Fruit fly (Drosophila melanogaster) whole organism, embryonic: ENCODE results near the gene Nxf3.

ENCODE experiments used
- Asciz ChIP-seq: fragments of 200-800 bp; sonication (Bioruptor generic); optimal IDR thresholded peaks from 2 replicates; lab custom pipeline; 2017; ENCODE audit warnings: missing biosample characterization, mild to moderate bottlenecking, missing genetic modification characterization, missing genetic modification reagents
- Bgb ChIP-seq: fragments of 200-800 bp; sonication (Bioruptor generic); IDR thresholded peaks from 2 replicates; pipeline ENCODE4 v1.3.6; 2022; ENCODE audit warnings: missing biosample characterization, missing genetic modification characterization; ENCODE audit not compliant: partially characterized antibody
- C15 ChIP-seq: fragments of 200-800 bp; sonication (Bioruptor generic); IDR thresholded peaks from 3 replicates; pipeline ENCODE4 v1.3.6; 2022; ENCODE audit warnings: missing biosample characterization, missing genetic modification characterization
- CG11085 ChIP-seq: fragments of 200-800 bp; sonication (Bioruptor generic); IDR thresholded peaks from 2 replicates; pipeline ENCODE4 v1.3.6; 2022; ENCODE audit warnings: missing biosample characterization, missing genetic modification characterization
- CG12104 ChIP-seq: fragments of 200-800 bp; sonication (Bioruptor generic); optimal IDR thresholded peaks from 3 replicates; lab custom pipeline; 2016; ENCODE audit warnings: missing biosample characterization, missing genetic modification characterization
- CG12769 ChIP-seq: fragments of 200-800 bp; sonication (Bioruptor generic); optimal IDR thresholded peaks from 2 replicates; lab custom pipeline; 2019; ENCODE audit warnings: missing biosample characterization, mild to moderate bottlenecking, missing genetic modification characterization, moderate library complexity
- CG15073 ChIP-seq: fragments of 200-800 bp; sonication (Bioruptor generic); optimal IDR thresholded peaks from 2 replicates; lab custom pipeline; 2016; ENCODE audit warnings: missing biosample characterization, missing genetic modification characterization
- CG15601 ChIP-seq: fragments of 200-800 bp; sonication (Bioruptor generic); optimal IDR thresholded peaks from 3 replicates; lab custom pipeline; 2019; ENCODE audit warnings: missing biosample characterization, mild to moderate bottlenecking, missing genetic modification characterization, moderate library complexity
- CG1602 ChIP-seq: fragments of 200-800 bp; sonication (Bioruptor generic); optimal IDR thresholded peaks from 3 replicates; lab custom pipeline; 2016; ENCODE audit warnings: missing biosample characterization, missing genetic modification characterization
- CG17829 ChIP-seq: fragments of 200-800 bp; optimal IDR thresholded peaks from 2 replicates; lab custom pipeline; 2019; ENCODE audit warnings: missing biosample characterization, mild to moderate bottlenecking, missing genetic modification characterization, moderate library complexity
- CG2202 ChIP-seq: fragments of 200-800 bp; sonication (Bioruptor generic); optimal IDR thresholded peaks from 2 replicates; lab custom pipeline; 2018; ENCODE audit warnings: missing biosample characterization, mild to moderate bottlenecking, missing genetic modification characterization
- CG32532 ChIP-seq: fragments of 200-800 bp; sonication (Bioruptor generic); IDR thresholded peaks from 2 replicates; pipeline ENCODE4 v1.3.6; 2022; ENCODE audit warnings: missing biosample characterization, missing genetic modification characterization
- CG3838 ChIP-seq: fragments of 200-800 bp; sonication (Bioruptor generic); optimal IDR thresholded peaks from 3 replicates; lab custom pipeline; 2016; ENCODE audit warnings: missing biosample characterization, missing genetic modification characterization
- CG42726 ChIP-seq: fragments of 200-800 bp; sonication (Bioruptor generic); IDR thresholded peaks from 2 replicates; pipeline ENCODE4 v1.3.6; 2022; ENCODE audit warnings: missing biosample characterization, missing genetic modification characterization; ENCODE audit not compliant: partially characterized antibody
- CG4404 ChIP-seq: fragments of 200-800 bp; sonication (Bioruptor generic); IDR thresholded peaks from 2 replicates; pipeline ENCODE4 v1.3.6; 2022; ENCODE audit warnings: missing biosample characterization, missing genetic modification characterization
- CG5953 ChIP-seq: fragments of 200-800 bp; sonication (Bioruptor generic); IDR thresholded peaks from 2 replicates; pipeline ENCODE4 v1.3.6; 2022; ENCODE audit warnings: missing biosample characterization, missing genetic modification characterization
- CG7271 ChIP-seq: fragments of 200-800 bp; sonication (Bioruptor generic); optimal IDR thresholded peaks from 2 replicates; lab custom pipeline; 2018; ENCODE audit warnings: missing biosample characterization, mild to moderate bottlenecking, missing genetic modification characterization, moderate library complexity
- CG7839 ChIP-seq: fragments of 200-800 bp; sonication (Bioruptor generic); optimal IDR thresholded peaks from 3 replicates; lab custom pipeline; 2018; ENCODE audit warnings: missing biosample characterization, mild to moderate bottlenecking, missing genetic modification characterization, moderate library complexity
- CG8388 ChIP-seq: fragments of 200-800 bp; sonication (Bioruptor generic); optimal IDR thresholded peaks from 2 replicates; lab custom pipeline; 2019; ENCODE audit warnings: missing biosample characterization, mild to moderate bottlenecking, missing genetic modification characterization, moderate library complexity
- CG9817 ChIP-seq: fragments of 200-800 bp; sonication (Bioruptor generic); optimal IDR thresholded peaks from 2 replicates; lab custom pipeline; 2018; ENCODE audit warnings: missing biosample characterization, mild to moderate bottlenecking, missing genetic modification characterization, moderate library complexity
- Camta ChIP-seq: fragments of 200-800 bp; sonication (Bioruptor generic); optimal IDR thresholded peaks from 2 replicates; lab custom pipeline; 2016; ENCODE audit warnings: missing biosample characterization, missing genetic modification characterization
- Chrac-16 ChIP-seq: fragments of 200-800 bp; sonication (Bioruptor generic); optimal IDR thresholded peaks from 3 replicates; lab custom pipeline; 2016; ENCODE audit warnings: missing biosample characterization, missing genetic modification characterization
- D19A ChIP-seq: fragments of 200-800 bp; optimal IDR thresholded peaks from 3 replicates; lab custom pipeline; 2019; ENCODE audit warnings: missing biosample characterization, mild to moderate bottlenecking, missing genetic modification characterization, moderate library complexity
- Elba2 ChIP-seq: fragments of 200-800 bp; sonication (Bioruptor generic); optimal IDR thresholded peaks from 3 replicates; lab custom pipeline; 2016; ENCODE audit warnings: missing biosample characterization, missing genetic modification characterization
- Hand ChIP-seq: fragments of 200-800 bp; sonication (Bioruptor generic); optimal IDR thresholded peaks from 2 replicates; lab custom pipeline; 2017; ENCODE audit warnings: mild to moderate bottlenecking, missing biosample characterization, missing genetic modification reagents, missing genetic modification characterization
- Mes4 ChIP-seq: fragments of 200-800 bp; sonication (Bioruptor generic); optimal IDR thresholded peaks from 2 replicates; lab custom pipeline; 2016; ENCODE audit warnings: missing biosample characterization, missing genetic modification characterization
- NK7.1 ChIP-seq: fragments of 200-800 bp; sonication (Bioruptor generic); optimal IDR thresholded peaks from 3 replicates; lab custom pipeline; 2016; ENCODE audit warnings: missing biosample characterization, missing genetic modification characterization
- Nf-YC ChIP-seq: fragments of 200-800 bp; optimal IDR thresholded peaks from 3 replicates; lab custom pipeline; 2019; ENCODE audit warnings: missing biosample characterization, mild to moderate bottlenecking, missing genetic modification characterization, moderate library complexity
- Rfx ChIP-seq: fragments of 200-800 bp; sonication (Bioruptor generic); IDR thresholded peaks from 2 replicates; pipeline ENCODE4 v1.3.6; 2022; ENCODE audit warnings: missing biosample characterization, missing genetic modification characterization
- Side ChIP-seq: fragments of 200-800 bp; sonication (Bioruptor generic); optimal IDR thresholded peaks from 2 replicates; lab custom pipeline; 2016; ENCODE audit warnings: missing biosample characterization, missing genetic modification characterization
- TFAM ChIP-seq: fragments of 200-800 bp; sonication (Bioruptor generic); optimal IDR thresholded peaks from 2 replicates; lab custom pipeline; 2017; ENCODE audit warnings: missing biosample characterization, missing genetic modification characterization, inconsistent platforms
- Xbp1 ChIP-seq: fragments of 200-800 bp; sonication (Bioruptor generic); optimal IDR thresholded peaks from 3 replicates; lab custom pipeline; 2016; ENCODE audit warnings: missing biosample characterization, mild to moderate bottlenecking, missing genetic modification characterization
- amos ChIP-seq: fragments of 200-800 bp; sonication (Bioruptor generic); IDR thresholded peaks from 2 replicates; pipeline ENCODE4 v1.3.6; 2022; ENCODE audit warnings: missing biosample characterization, missing genetic modification characterization; ENCODE audit not compliant: partially characterized antibody
- bbx ChIP-seq: fragments of 200-800 bp; sonication (Bioruptor generic); IDR thresholded peaks from 2 replicates; pipeline ENCODE4 v1.3.6; 2022; ENCODE audit warnings: missing biosample characterization, missing genetic modification characterization; ENCODE audit not compliant: partially characterized antibody
- cad ChIP-seq: fragments of >200 bp; optimal IDR thresholded peaks from 2 replicates; lab custom pipeline; 2017; ENCODE audit warnings: missing biosample characterization, missing genetic modification characterization
- cwo ChIP-seq: fragments of 200-800 bp; sonication (Bioruptor generic); optimal IDR thresholded peaks from 3 replicates; lab custom pipeline; 2017; ENCODE audit warnings: missing biosample characterization, missing genetic modification characterization, mild to moderate bottlenecking, moderate library complexity, missing genetic modification reagents
- dati ChIP-seq: fragments of 200-800 bp; sonication (Bioruptor generic); IDR thresholded peaks from 2 replicates; pipeline ENCODE4 v1.3.6; 2022; ENCODE audit warnings: missing biosample characterization, missing genetic modification characterization
- ems ChIP-seq: fragments of 200-800 bp; sonication (Bioruptor generic); optimal IDR thresholded peaks from 3 replicates; lab custom pipeline; 2016; ENCODE audit warnings: missing biosample characterization, missing genetic modification characterization
- eyg ChIP-seq: fragments of 200-800 bp; sonication (Bioruptor generic); optimal IDR thresholded peaks from 3 replicates; lab custom pipeline; 2016; ENCODE audit warnings: missing biosample characterization, missing genetic modification characterization
- gcm ChIP-seq: fragments of 200-800 bp; sonication (Bioruptor generic); optimal IDR thresholded peaks from 2 replicates; lab custom pipeline; 2019; ENCODE audit warnings: missing biosample characterization, mild to moderate bottlenecking, missing genetic modification characterization, moderate library complexity
- lilli ChIP-seq: fragments of 200-800 bp; sonication (Bioruptor generic); optimal IDR thresholded peaks from 3 replicates; lab custom pipeline; 2016; ENCODE audit warnings: missing biosample characterization, missing genetic modification characterization
- luna ChIP-seq: fragments of 200-800 bp; sonication (Bioruptor generic); optimal IDR thresholded peaks from 2 replicates; lab custom pipeline; 2016; ENCODE audit warnings: missing biosample characterization, missing genetic modification characterization
- maf-S ChIP-seq: fragments of 200-800 bp; sonication (Bioruptor generic); optimal IDR thresholded peaks from 2 replicates; lab custom pipeline; 2016; ENCODE audit warnings: missing biosample characterization, missing genetic modification characterization
- peb ChIP-seq: fragments of 200-800 bp; sonication (Bioruptor generic); IDR thresholded peaks from 2 replicates; pipeline ENCODE4 v1.3.6; 2022; ENCODE audit warnings: missing biosample characterization, missing genetic modification characterization
- sisA ChIP-seq: fragments of 200-800 bp; sonication (Bioruptor generic); IDR thresholded peaks from 2 replicates; pipeline ENCODE4 v1.3.6; 2022; ENCODE audit warnings: missing biosample characterization, missing genetic modification characterization
- slbo ChIP-seq: fragments of 200-800 bp; sonication (Bioruptor generic); IDR thresholded peaks from 2 replicates; pipeline ENCODE4 v1.3.6; 2022; ENCODE audit warnings: missing biosample characterization, missing genetic modification characterization
- slp2 ChIP-seq: fragments of 200-800 bp; sonication (Bioruptor generic); optimal IDR thresholded peaks from 2 replicates; lab custom pipeline; 2016; ENCODE audit warnings: missing biosample characterization, missing genetic modification characterization
- sr ChIP-seq: fragments of 200-800 bp; sonication (Bioruptor generic); IDR thresholded peaks from 3 replicates; pipeline ENCODE4 v1.3.6; 2022; ENCODE audit warnings: missing biosample characterization, missing genetic modification characterization
- ssp ChIP-seq: fragments of 200-800 bp; sonication (Bioruptor generic); IDR thresholded peaks from 2 replicates; pipeline ENCODE4 v1.3.6; 2022; ENCODE audit warnings: missing biosample characterization, missing genetic modification characterization
- unc-4 ChIP-seq: fragments of 200-800 bp; sonication (Bioruptor generic); IDR thresholded peaks from 2 replicates; pipeline ENCODE4 v1.3.6; 2022; ENCODE audit warnings: missing biosample characterization, missing genetic modification characterization; ENCODE audit not compliant: partially characterized antibody
- wek ChIP-seq: fragments of 200-800 bp; sonication (Bioruptor generic); optimal IDR thresholded peaks from 3 replicates; lab custom pipeline; 2018; ENCODE audit warnings: missing biosample characterization, mild to moderate bottlenecking, missing genetic modification characterization, moderate library complexity

The Nxf3 gene

DNA sequence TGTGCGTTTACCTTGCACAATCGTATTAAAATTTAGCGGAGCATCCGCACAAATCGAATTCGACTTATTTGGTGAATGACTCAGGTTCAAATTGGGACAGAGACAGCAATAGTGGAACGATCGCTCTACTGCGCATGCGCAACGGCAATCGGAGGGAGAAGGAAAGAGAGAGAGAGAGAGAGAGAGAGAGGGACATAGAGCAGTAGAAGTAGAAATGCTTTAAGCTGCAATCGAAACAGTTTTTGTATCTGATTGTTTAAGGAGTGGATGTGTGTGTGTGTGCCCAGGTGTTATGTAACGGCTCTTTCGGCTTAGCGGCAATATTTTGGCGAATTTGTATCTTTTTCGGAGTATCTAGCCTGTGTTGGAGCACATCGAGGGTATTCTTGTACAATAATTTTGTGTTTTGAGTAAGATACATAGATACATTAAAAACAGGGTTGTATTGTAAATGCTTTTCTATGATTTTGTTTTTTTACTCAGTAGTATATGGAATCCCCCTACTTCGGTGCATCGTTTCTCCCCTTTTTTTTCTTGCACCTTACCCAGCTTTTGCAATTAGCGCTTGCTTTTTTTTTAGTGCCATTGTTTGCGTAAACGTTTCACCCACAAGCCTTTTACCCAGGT, 15.4 kb upstream of the Nxf3 start (continued):
- no peak for TF ChIP-seq CG42726
- TF ChIP-seq dati (GFP tag; lab: Robert Waterston, UW) = no peak
- no peak for TF ChIP-seq cad (GFP tag; lab: Kevin White, UChicago)
- peak; percentile 3 for TF ChIP-seq CG7839 (tag; lab: Kevin White, UChicago)
- TF ChIP-seq ems (GFP tag; lab: Kevin White, UChicago) = no peak
- no peak for TF ChIP-seq Asciz (GFP tag; lab: Kevin White, UChicago)
- no peak for TF ChIP-seq bbx
- peak; percentile 57 for TF ChIP-seq wek
- TF ChIP-seq CG8388 (GFP tag; lab: Kevin White, UChicago) = no peak
- no peak for TF ChIP-seq CG3838 (GFP tag; lab: Kevin White, UChicago)
- no peak for TF ChIP-seq CG12769 (tag; lab: Kevin White, UChicago)
- no peak for TF ChIP-seq gcm
- TF ChIP-seq CG15601 (tag; lab: Kevin White, UChicago) = no peak
- TF ChIP-seq luna (GFP tag; lab: Kevin White, UChicago) = no peak
- TF ChIP-seq peb (GFP tag; lab: Robert Waterston, UW) = no peak
- TF ChIP-seq D19A (tag; lab: Kevin White, UChicago) = no peak
- no peak for TF ChIP-seq NK7.1
- 0 out of 2 replicates have a peak, but pooled peaks have one; percentile 7 for TF ChIP-seq Rfx (GFP tag; lab: Robert Waterston, UW)
- TF ChIP-seq Camta (GFP tag; lab: Kevin White, UChicago) = peak; percentile 10
- TF ChIP-seq CG4404 (GFP tag; lab: Robert Waterston, UW) = no peak
- no peak for TF ChIP-seq CG32532 (GFP tag; lab: Robert Waterston, UW)
- no peak for TF ChIP-seq CG1602 (GFP tag; lab: Kevin White, UChicago)
- TF ChIP-seq Side = no peak
- TF ChIP-seq sr = no peak
- TF ChIP-seq Xbp1 (GFP tag; lab: Kevin White, UChicago) = peak; percentile 22
- peak; percentile 0 for TF ChIP-seq Chrac-16 (GFP tag; lab: Kevin White, UChicago)
- no peak for TF ChIP-seq lilli (GFP tag; lab: Kevin White, UChicago)
- no peak for TF ChIP-seq cwo (GFP tag; lab: Kevin White, UChicago)
- 0 out of 2 replicates have a peak, but pooled peaks have one; percentile 24 for TF ChIP-seq CG5953
- no peak for TF ChIP-seq eyg (GFP tag; lab: Kevin White, UChicago)
- no peak for TF ChIP-seq maf-S (GFP tag; lab: Kevin White, UChicago)
- TF ChIP-seq CG2202 (tag; lab: Kevin White, UChicago) = no peak
- TF ChIP-seq Hand = no peak
- no peak for TF ChIP-seq CG9817
- TF ChIP-seq sisA (GFP tag; lab: Robert Waterston, UW) = no peak
- no peak for TF ChIP-seq amos
- TF ChIP-seq CG17829 (tag; lab: Kevin White, UChicago) = no peak
- no peak for TF ChIP-seq slp2 (GFP tag; lab: Kevin White, UChicago)
- no peak for TF ChIP-seq Nf-YC (tag; lab: Kevin White, UChicago)
- TF ChIP-seq CG11085 (GFP tag; lab: Robert Waterston, UW) = no peak
- TF ChIP-seq TFAM (GFP tag; lab: Kevin White, UChicago) = no peak
- no peak for TF ChIP-seq C15 (GFP tag; lab: Robert Waterston, UW)
- TF ChIP-seq unc-4 = no peak
- peak; percentile 16 for TF ChIP-seq Elba2 (GFP tag; lab: Kevin White, UChicago)
- no peak for TF ChIP-seq CG15073 (GFP tag; lab: Kevin White, UChicago)
- no peak for TF ChIP-seq CG7271
- TF ChIP-seq ssp (GFP tag; lab: Robert Waterston, UW) = no peak
- no peak for TF ChIP-seq Bgb (GFP tag; lab: Robert Waterston, UW)
- TF ChIP-seq CG12104 = no peak
- TF ChIP-seq Mes4 (GFP tag; lab: Kevin White, UChicago) = peak; percentile 4
- 0 out of 2 replicates have a peak, but pooled peaks have one; percentile 27 for TF ChIP-seq slbo
